Worm (Caenorhabditis elegans) whole organism, L4 larva: ENCODE results near the gene sec-61.A.

Experiments used
- F10B5.3 ChIP-seq: sonication (generic microtip); optimal IDR thresholded peaks from 2 replicates; lab custom pipeline; 2016; ENCODE audit warnings: mild to moderate bottlenecking, missing genetic modification characterization, missing compliant biosample characterization
- F26F4.8 ChIP-seq: fragments of 200-800 bp; sonication (Bioruptor generic); conservative IDR thresholded peaks from 2 replicates; pipeline ENCODE4 v1.3.6; 2022; ENCODE audit warnings: missing genetic modification characterization, missing compliant biosample characterization
- F44E2.7 ChIP-seq: fragments of 200-800 bp; sonication (Bioruptor generic); IDR thresholded peaks from 2 replicates; pipeline ENCODE4 v2.1.2; 2022; ENCODE audit warnings: missing genetic modification characterization, missing compliant biosample characterization
- T26A8.4 ChIP-seq: fragments of 200-800 bp; sonication (Bioruptor generic); IDR thresholded peaks from 2 replicates; pipeline ENCODE4 v1.3.6; 2022; ENCODE audit warnings: missing genetic modification characterization, missing compliant biosample characterization
- Y5F2A.4 ChIP-seq: fragments of 200-800 bp; sonication (Bioruptor generic); optimal IDR thresholded peaks from 2 replicates; lab custom pipeline; 2018; ENCODE audit warnings: mild to moderate bottlenecking, missing genetic modification characterization, missing compliant biosample characterization
- aha-1 ChIP-seq: fragments of 150-350 bp; peaks from one replicate; lab custom pipeline; 2014; ENCODE audit warnings: missing biosample characterization, missing genetic modification characterization
- aly-2 ChIP-seq: sonication (generic microtip); optimal IDR thresholded peaks from 2 replicates; lab custom pipeline; 2018; ENCODE audit warnings: missing biosample characterization, missing genetic modification characterization
- ama-1 ChIP-seq: fragments of 150-350 bp; optimal IDR thresholded peaks from 2 replicates; lab custom pipeline; 2014; ENCODE audit warnings: inconsistent platforms, mixed read lengths
- arid-1 ChIP-seq: fragments of 200-800 bp; sonication (Bioruptor generic); conservative IDR thresholded peaks from 2 replicates; pipeline ENCODE4 v1.3.6; 2022; ENCODE audit warnings: missing genetic modification reagents, missing genetic modification characterization, missing compliant biosample characterization
- ceh-62 ChIP-seq: sonication (generic microtip); optimal IDR thresholded peaks from 2 replicates; lab custom pipeline; 2017; ENCODE audit warnings: missing biosample characterization, missing genetic modification characterization
- daf-16 ChIP-seq, 3 experiments: sonication (generic microtip); optimal IDR thresholded peaks; 2 replicates each; lab custom pipeline; 2016 to 2017; ENCODE audit warnings: missing genetic modification characterization in 3 of 3, missing genetic modification reagents in 3 of 3, mild to moderate bottlenecking in 2 of 3, missing compliant biosample characterization in 2 of 3, missing biosample characterization in 1 of 3, moderate library complexity in 1 of 3
- dmd-6 ChIP-seq: fragments of 200-800 bp; sonication (Bioruptor generic); IDR thresholded peaks from 2 replicates; pipeline ENCODE4 v1.3.6; 2022; ENCODE audit warnings: missing genetic modification reagents, missing genetic modification characterization, missing compliant biosample characterization
- dpl-1 ChIP-seq: fragments of 150-350 bp; optimal IDR thresholded peaks from 2 replicates; lab custom pipeline; 2014; ENCODE audit warnings: missing biosample characterization, missing genetic modification reagents, missing genetic modification characterization
- dve-1 ChIP-seq: sonication (generic microtip); optimal IDR thresholded peaks from 2 replicates; lab custom pipeline; 2017; ENCODE audit warnings: antibody characterized with exemption, mild to moderate bottlenecking, missing genetic modification characterization, missing compliant biosample characterization; ENCODE audit not compliant: insufficient read depth
- egl-43 ChIP-seq: fragments of 200-800 bp; sonication (Bioruptor generic); IDR thresholded peaks from 2 replicates; pipeline ENCODE4 v1.3.6; 2022; ENCODE audit warnings: missing genetic modification reagents, missing genetic modification characterization, missing compliant biosample characterization
- hif-1 ChIP-seq, 2 experiments: sonication (generic microtip); optimal IDR thresholded peaks; 2 replicates each; lab custom pipeline; 2016 to 2017; ENCODE audit warnings: missing compliant biosample characterization in 2 of 2, missing genetic modification characterization in 2 of 2, missing genetic modification reagents in 2 of 2, missing genotype in 2 of 2, mild to moderate bottlenecking in 1 of 2
- hlh-11 ChIP-seq: fragments of 200-800 bp; sonication (Bioruptor generic); optimal IDR thresholded peaks from 2 replicates; lab custom pipeline; 2018; ENCODE audit warnings: mild to moderate bottlenecking, missing genetic modification characterization, missing compliant biosample characterization
- hlh-30 ChIP-seq: sonication (generic microtip); optimal IDR thresholded peaks from 2 replicates; lab custom pipeline; 2017; ENCODE audit warnings: antibody characterized with exemption, mild to moderate bottlenecking, missing genetic modification characterization, missing compliant biosample characterization; ENCODE audit not compliant: insufficient read depth
- hmg-1.1 ChIP-seq: fragments of 200-800 bp; sonication (Bioruptor generic); IDR thresholded peaks from 2 replicates; pipeline ENCODE4 v1.3.6; 2022; ENCODE audit warnings: missing genetic modification reagents, missing genetic modification characterization, missing compliant biosample characterization
- jun-1 ChIP-seq: fragments of 150-350 bp; optimal IDR thresholded peaks from 2 replicates; lab custom pipeline; 2014; ENCODE audit warnings: missing biosample characterization, missing genetic modification reagents, missing genetic modification characterization
- lin-13 ChIP-seq: fragments of 150-350 bp; optimal IDR thresholded peaks from 2 replicates; lab custom pipeline; 2014; ENCODE audit warnings: missing biosample characterization, missing genetic modification reagents, missing genetic modification characterization
- lin-38 ChIP-seq: fragments of 200-800 bp; sonication (Bioruptor generic); IDR thresholded peaks from 2 replicates; pipeline ENCODE4 v1.3.6; 2022; ENCODE audit warnings: missing genetic modification reagents, missing genetic modification characterization, missing compliant biosample characterization
- lin-39 ChIP-seq: fragments of 150-350 bp; optimal IDR thresholded peaks from 2 replicates; lab custom pipeline; 2014; ENCODE audit warnings: missing biosample characterization, missing genetic modification reagents, missing genetic modification characterization
- lir-3 ChIP-seq: sonication (generic microtip); optimal IDR thresholded peaks from 2 replicates; lab custom pipeline; 2016; ENCODE audit warnings: mild to moderate bottlenecking, missing genetic modification characterization, missing compliant biosample characterization
- lsy-2 ChIP-seq, 2 experiments: fragments of 150-350 bp in 1 of 2; sonication (generic microtip) in 1 of 2; optimal IDR thresholded peaks; 2 replicates each; lab custom pipeline; 2014 to 2017; ENCODE audit warnings: missing biosample characterization in 2 of 2, missing genetic modification characterization in 2 of 2
- mdl-1 ChIP-seq, 2 experiments: fragments of 150-350 bp in 1 of 2; sonication (generic microtip) in 1 of 2; optimal IDR thresholded peaks; 2 replicates each; lab custom pipeline; 2014 to 2017; ENCODE audit warnings: missing biosample characterization in 2 of 2, missing genetic modification characterization in 2 of 2
- mep-1 ChIP-seq: fragments of 150-350 bp; sonication (generic microtip); optimal IDR thresholded peaks from 3 replicates; lab custom pipeline; 2014; ENCODE audit warnings: missing biosample characterization, missing genetic modification characterization
- mes-2 ChIP-seq: sonication (generic microtip); optimal IDR thresholded peaks from 2 replicates; lab custom pipeline; 2016; ENCODE audit warnings: missing genotype, mild to moderate bottlenecking, missing genetic modification characterization, missing compliant biosample characterization; ENCODE audit not compliant: poor library complexity, severe bottlenecking
- mxl-2 ChIP-seq: fragments of 200-800 bp; sonication (Bioruptor generic); conservative IDR thresholded peaks from 2 replicates; pipeline ENCODE4 v1.3.6; 2022; ENCODE audit warnings: missing genetic modification reagents, missing genetic modification characterization, missing compliant biosample characterization
- mxl-3 ChIP-seq: fragments of 200-800 bp; sonication (Bioruptor generic); optimal IDR thresholded peaks from 2 replicates; lab custom pipeline; 2018; ENCODE audit warnings: mild to moderate bottlenecking, missing genetic modification characterization, missing compliant biosample characterization
- nhr-10 ChIP-seq: fragments of 150-350 bp; optimal IDR thresholded peaks from 2 replicates; lab custom pipeline; 2014; ENCODE audit warnings: missing biosample characterization, missing genetic modification characterization
- nhr-25 ChIP-seq: sonication (generic microtip); optimal IDR thresholded peaks from 2 replicates; lab custom pipeline; 2017; ENCODE audit warnings: missing genetic modification characterization, mild to moderate bottlenecking, missing compliant biosample characterization, antibody characterized with exemption, moderate library complexity, borderline replicate concordance; ENCODE audit not compliant: insufficient read depth
- nhr-28 ChIP-seq: fragments of 150-350 bp; optimal IDR thresholded peaks from 2 replicates; lab custom pipeline; 2014; ENCODE audit warnings: missing biosample characterization, missing genetic modification characterization
- nhr-42 ChIP-seq: fragments of 200-800 bp; sonication (Bioruptor generic); IDR thresholded peaks from 2 replicates; pipeline ENCODE4 v1.3.6; 2022; ENCODE audit warnings: missing genetic modification characterization, missing compliant biosample characterization
- nhr-6 ChIP-seq: fragments of 150-350 bp; optimal IDR thresholded peaks from 2 replicates; lab custom pipeline; 2014; ENCODE audit warnings: missing biosample characterization, missing genetic modification characterization
- nhr-77 ChIP-seq: fragments of 150-350 bp; optimal IDR thresholded peaks from 2 replicates; lab custom pipeline; 2014; ENCODE audit warnings: missing biosample characterization, missing genetic modification characterization
- pha-4 ChIP-seq, 2 experiments: fragments of 150-350 bp in 1 of 2; fragments of 200-800 bp in 1 of 2; sonication (Bioruptor generic) in 1 of 2; IDR thresholded peaks in 1 of 2; optimal IDR thresholded peaks in 1 of 2; 2 replicates each; pipeline versions ENCODE4 v1.3.6 to Lab custom; 2014 to 2022; ENCODE audit warnings: missing genetic modification characterization in 2 of 2, missing genetic modification reagents in 2 of 2, missing biosample characterization in 1 of 2, missing compliant biosample characterization in 1 of 2
- set-16 ChIP-seq: fragments of 200-800 bp; sonication (Bioruptor generic); IDR thresholded peaks from 2 replicates; pipeline ENCODE4 v1.3.6; 2022; ENCODE audit warnings: missing genetic modification reagents, missing genetic modification characterization, missing compliant biosample characterization
- skn-1 ChIP-seq: fragments of 150-350 bp; optimal IDR thresholded peaks from 2 replicates; lab custom pipeline; 2014; ENCODE audit warnings: missing biosample characterization, missing genetic modification characterization
- snpc-1.2 ChIP-seq: fragments of 200-800 bp; sonication (Bioruptor generic); IDR thresholded peaks from 2 replicates; pipeline ENCODE4 v1.3.6; 2022; ENCODE audit warnings: missing genetic modification reagents, missing genetic modification characterization, missing compliant biosample characterization
- snpc-4 ChIP-seq: fragments of 150-350 bp; optimal IDR thresholded peaks from 2 replicates; lab custom pipeline; 2014; ENCODE audit warnings: missing biosample characterization, missing genetic modification characterization
- spr-1 ChIP-seq: sonication (generic microtip); optimal IDR thresholded peaks from 2 replicates; lab custom pipeline; 2016; ENCODE audit warnings: mild to moderate bottlenecking, missing genetic modification characterization, missing compliant biosample characterization
- tag-97 ChIP-seq: fragments of 200-800 bp; sonication (Bioruptor generic); IDR thresholded peaks from 2 replicates; pipeline ENCODE4 v1.3.6; 2022; ENCODE audit warnings: missing genetic modification characterization, missing compliant biosample characterization
- tra-1 ChIP-seq: fragments of 200-800 bp; sonication (Bioruptor generic); IDR thresholded peaks from 2 replicates; pipeline ENCODE4 v1.3.6; 2022; ENCODE audit warnings: missing genetic modification reagents, missing genetic modification characterization, missing compliant biosample characterization
- unc-62 ChIP-seq, 3 experiments: fragments of 150-350 bp in 1 of 3; sonication (generic microtip); optimal IDR thresholded peaks in 2 of 3; peaks in 1 of 3; 1 replicate in 1 of 3; 2 replicates in 2 of 3; lab custom pipeline; 2014 to 2017; ENCODE audit warnings: missing biosample characterization in 3 of 3, missing genetic modification characterization in 3 of 3, missing genetic modification reagents in 3 of 3, missing genotype in 1 of 3
- zag-1 ChIP-seq: fragments of 150-350 bp; optimal IDR thresholded peaks from 2 replicates; lab custom pipeline; 2014; ENCODE audit warnings: missing biosample characterization, missing genetic modification characterization
- ztf-11 ChIP-seq: fragments of 150-350 bp; optimal IDR thresholded peaks from 2 replicates; lab custom pipeline; 2014; ENCODE audit warnings: missing biosample characterization, missing genetic modification characterization
- ztf-7 ChIP-seq: fragments of 150-350 bp; optimal IDR thresholded peaks from 2 replicates; lab custom pipeline; 2014; ENCODE audit warnings: missing biosample characterization, missing genetic modification characterization

Gene sec-61.A

DNA sequence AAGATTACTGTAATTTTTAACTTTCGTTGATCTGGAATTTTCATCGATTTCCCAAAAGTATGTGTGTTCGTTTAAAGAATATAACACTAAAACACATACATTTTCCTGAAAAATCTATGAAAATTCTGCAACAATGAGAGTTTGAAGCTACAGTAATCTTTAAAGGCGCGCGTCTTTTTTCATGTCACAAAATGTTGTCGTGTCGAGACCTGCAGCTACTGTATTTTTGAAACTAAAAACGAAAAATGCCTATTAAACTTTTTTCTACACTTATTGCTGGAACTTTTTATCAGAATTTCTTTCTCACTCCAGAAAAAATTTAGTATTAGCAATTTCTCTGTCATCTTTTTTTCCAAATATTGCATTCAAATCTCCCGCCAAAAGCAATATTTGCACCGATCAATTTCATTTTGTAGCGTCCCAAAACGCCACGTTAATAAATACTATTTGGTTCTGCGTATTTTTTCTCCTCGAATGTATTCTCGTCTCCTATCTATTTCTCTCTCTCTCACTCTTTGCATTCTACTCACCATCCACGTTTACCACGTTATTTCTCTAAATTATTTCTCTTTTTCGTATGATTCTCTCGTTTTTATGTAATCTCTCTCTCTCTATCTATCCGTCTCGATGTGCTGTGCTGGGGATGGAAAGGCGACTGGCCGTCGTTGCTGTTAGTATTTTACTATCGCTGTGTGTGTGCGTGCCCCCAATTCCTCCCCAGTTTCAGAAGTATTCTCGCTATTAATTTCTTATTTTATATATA is 38.5 kb downstream of the sec-61.A start, which contains the start of gene melo-1:
TSS of gene melo-1 (plus strand) at position 658 of the 763 bp plus-strand sequence.
- TF ChIP-seq F10B5.3 (tag; lab: Kevin White, UChicago): no peak
- no peak for TF ChIP-seq snpc-4 (tag; lab: Kevin White, UChicago)
- no peak for TF ChIP-seq daf-16 (GFP tag; optimal IDR thresholded peaks at IDR 0.05; lab: Kevin White, UChicago)
- peak; percentile 14 for TF ChIP-seq daf-16 (tag; optimal IDR thresholded peaks at IDR 0.05; lab: Kevin White, UChicago)
- peak; percentile 13 for TF ChIP-seq ama-1 (lab: Kevin White, UChicago)
- no peak for TF ChIP-seq mxl-3 (GFP tag; lab: Kevin White, UChicago)
- TF ChIP-seq aha-1 (tag; lab: Kevin White, UChicago): peak; percentile 18
- TF ChIP-seq ztf-11 (tag; lab: Kevin White, UChicago): no peak
- TF ChIP-seq F26F4.8 (GFP tag; lab: Robert Waterston, UW): no peak
- no peak for TF ChIP-seq nhr-25 (tag; lab: Kevin White, UChicago)
- no peak for TF ChIP-seq pha-4 (GFP tag; IDR thresholded peaks at IDR 0.05; lab: Robert Waterston, UW)
- TF ChIP-seq pha-4 (tag; optimal IDR thresholded peaks at IDR 0.05; lab: Kevin White, UChicago): no peak
- no peak for TF ChIP-seq lin-39
- TF ChIP-seq F44E2.7 (GFP tag; lab: Robert Waterston, UW): no peak
- no peak for TF ChIP-seq Y5F2A.4 (GFP tag; lab: Kevin White, UChicago)
- TF ChIP-seq nhr-77 (tag; lab: Kevin White, UChicago): no peak
- peak; percentile 31 for TF ChIP-seq mes-2
- TF ChIP-seq tag-97 (GFP tag; lab: Robert Waterston, UW): no peak
- TF ChIP-seq mep-1 (tag; lab: Kevin White, UChicago): peak; percentile 47
- TF ChIP-seq lin-38 (GFP tag; lab: Robert Waterston, UW): no peak; the same call in 1 of the 2 replicates
- TF ChIP-seq nhr-10: no peak
- no peak for TF ChIP-seq spr-1
- no peak for TF ChIP-seq ceh-62 (tag; lab: Kevin White, UChicago)
- 0 out of 2 replicates have a peak, but pooled peaks have one; percentile 12 for TF ChIP-seq T26A8.4 (GFP tag; lab: Robert Waterston, UW)
- TF ChIP-seq mxl-2 (GFP tag; lab: Robert Waterston, UW): no peak
- TF ChIP-seq hif-1 (tag; optimal IDR thresholded peaks at IDR 0.05; lab: Kevin White, UChicago): peak in 1 of 2 experiments; percentile 7
- TF ChIP-seq nhr-42 (GFP tag; lab: Robert Waterston, UW): no peak
- TF ChIP-seq hmg-1.1 (GFP tag; lab: Robert Waterston, UW): peak; percentile 69
- TF ChIP-seq snpc-1.2 (GFP tag; lab: Robert Waterston, UW): 0 out of 2 replicates have a peak, but pooled peaks have one; percentile 21
- peak in 1 of 2 experiments; percentile 98 for TF ChIP-seq unc-62 (GFP tag; optimal IDR thresholded peaks at IDR 0.05 in 1 of 2; lab: Kevin White, UChicago)
- no peak for TF ChIP-seq unc-62 (tag; optimal IDR thresholded peaks at IDR 0.05; lab: Kevin White, UChicago)
- TF ChIP-seq hlh-11 (tag; lab: Kevin White, UChicago): peak; percentile 34
- no peak for TF ChIP-seq lir-3
- TF ChIP-seq tra-1 (GFP tag; lab: Robert Waterston, UW): no peak
- peak; percentile 41 for TF ChIP-seq dpl-1 (GFP tag; lab: Kevin White, UChicago)
- peak; percentile 4 for TF ChIP-seq jun-1 (tag; lab: Kevin White, UChicago)
- peak; percentile 27 for TF ChIP-seq hlh-30
- no peak for TF ChIP-seq skn-1 (tag; lab: Kevin White, UChicago)
- TF ChIP-seq mdl-1 (tag; optimal IDR thresholded peaks at IDR 0.05; lab: Kevin White, UChicago): no peak
- TF ChIP-seq zag-1 (tag; lab: Kevin White, UChicago): no peak
- peak; percentile 26 for TF ChIP-seq nhr-6 (tag; lab: Kevin White, UChicago)
- no peak for TF ChIP-seq lin-13 (GFP tag; lab: Kevin White, UChicago)
- no peak for TF ChIP-seq aly-2 (tag; lab: Kevin White, UChicago)
- no peak for TF ChIP-seq set-16
- TF ChIP-seq dve-1: peak; percentile 74
- peak; percentile 23; the same call in 1 of the 2 replicates for TF ChIP-seq dmd-6 (GFP tag; lab: Robert Waterston, UW)
- peak; percentile 50 for TF ChIP-seq nhr-28 (tag; lab: Kevin White, UChicago)
- TF ChIP-seq ztf-7 (tag; lab: Kevin White, UChicago): peak; percentile 23
- peak in 1 of 2 experiments; percentile 60 for TF ChIP-seq lsy-2 (tag; optimal IDR thresholded peaks at IDR 0.05; lab: Kevin White, UChicago)
- TF ChIP-seq arid-1 (GFP tag; lab: Robert Waterston, UW): no peak
- TF ChIP-seq egl-43 (GFP tag; lab: Robert Waterston, UW): no peak
